Worm (Caenorhabditis elegans) whole organism, L3 larva: Measurements from ENCODE around the gene C02F5.2.

ENCODE experiments used
- ZK546.5 ChIP-seq: sonication (generic microtip); optimal IDR thresholded peaks from 2 replicates; lab custom pipeline; 2017; ENCODE audit warnings: missing biosample characterization, missing genetic modification characterization
- aly-2 ChIP-seq: fragments of 150-350 bp; optimal IDR thresholded peaks from 2 replicates; lab custom pipeline; 2014; ENCODE audit warnings: missing biosample characterization, missing genetic modification characterization
- ceh-28 ChIP-seq: fragments of 150-350 bp; optimal IDR thresholded peaks from 2 replicates; lab custom pipeline; 2014; ENCODE audit warnings: missing biosample characterization, missing genetic modification reagents, missing genetic modification characterization
- fos-1 ChIP-seq: fragments of 150-350 bp; optimal IDR thresholded peaks from 2 replicates; lab custom pipeline; 2014; ENCODE audit warnings: missing biosample characterization, missing genetic modification characterization
- jun-1 ChIP-seq: fragments of 150-350 bp; optimal IDR thresholded peaks from 2 replicates; lab custom pipeline; 2014; ENCODE audit warnings: missing biosample characterization, missing genetic modification reagents, missing genetic modification characterization
- lin-39 ChIP-seq: fragments of 150-350 bp; optimal IDR thresholded peaks from 2 replicates; lab custom pipeline; 2018; ENCODE audit warnings: missing biosample characterization, missing genetic modification reagents, missing genetic modification characterization
- nfya-1 ChIP-seq: sonication (generic microtip); optimal IDR thresholded peaks from 2 replicates; lab custom pipeline; 2017; ENCODE audit warnings: missing genetic modification characterization, mild to moderate bottlenecking, missing compliant biosample characterization, antibody characterized with exemption, moderate library complexity; ENCODE audit not compliant: insufficient read depth
- nhr-11 ChIP-seq: fragments of 150-350 bp; optimal IDR thresholded peaks from 2 replicates; lab custom pipeline; 2014; ENCODE audit warnings: missing biosample characterization, missing genetic modification characterization
- nhr-12 ChIP-seq: fragments of 150-350 bp; optimal IDR thresholded peaks from 2 replicates; lab custom pipeline; 2014; ENCODE audit warnings: missing biosample characterization, missing genetic modification characterization
- nhr-43 ChIP-seq: sonication (generic microtip); optimal IDR thresholded peaks from 2 replicates; lab custom pipeline; 2016; ENCODE audit warnings: mild to moderate bottlenecking, missing genetic modification characterization, missing compliant biosample characterization; ENCODE audit not compliant: poor library complexity, severe bottlenecking
- unc-62 ChIP-seq: fragments of 150-350 bp; sonication (generic microtip); optimal IDR thresholded peaks from 4 replicates; lab custom pipeline; 2014; ENCODE audit warnings: missing biosample characterization, missing genetic modification reagents, missing genetic modification characterization

ce11 chrIII:8242809-8243208 is 6.6 kb upstream of the C02F5.2 start, which contains the start of gene C02F5.12:
- no peak for TF ChIP-seq nhr-12 (tag; lab: Kevin White, UChicago)
- no peak for TF ChIP-seq fos-1 (tag; lab: Kevin White, UChicago)
- TF ChIP-seq nhr-43 = no peak
- TF ChIP-seq ZK546.5 (tag; lab: Kevin White, UChicago) = no peak
- TF ChIP-seq lin-39 (tag; lab: Kevin White, UChicago) = no peak
- TF ChIP-seq aly-2 (tag; lab: Kevin White, UChicago) = no peak
- no peak for TF ChIP-seq ceh-28 (tag; lab: Kevin White, UChicago)
- TF ChIP-seq unc-62 (GFP tag; lab: Kevin White, UChicago) = no peak
- TF ChIP-seq nfya-1 (tag; lab: Kevin White, UChicago) = peak; percentile 59
- TF ChIP-seq nhr-11 (tag; lab: Kevin White, UChicago) = no peak
- TF ChIP-seq jun-1 (tag; lab: Kevin White, UChicago) = no peak
